Worm (Caenorhabditis elegans) whole organism, late embryonic: Measurements from ENCODE around the gene F49C12.11.

Experiments used
- C08G9.2 ChIP-seq: sonication (generic microtip); optimal IDR thresholded peaks from 2 replicates; lab custom pipeline; 2016; ENCODE audit warnings: mild to moderate bottlenecking, missing genetic modification characterization, moderate library complexity, missing compliant biosample characterization
- F13H6.1 ChIP-seq: sonication (generic microtip); optimal IDR thresholded peaks from 2 replicates; lab custom pipeline; 2016; ENCODE audit warnings: missing genetic modification characterization, missing compliant biosample characterization
- T23F11.4 ChIP-seq: fragments of 200-800 bp; sonication (Bioruptor generic); optimal IDR thresholded peaks from 2 replicates; lab custom pipeline; 2018; ENCODE audit warnings: mild to moderate bottlenecking, missing genetic modification characterization, missing compliant biosample characterization
- ceh-22 ChIP-seq: sonication (generic microtip); optimal IDR thresholded peaks from 2 replicates; lab custom pipeline; 2017; ENCODE audit warnings: missing biosample characterization, missing genetic modification characterization
- ceh-34 ChIP-seq: sonication (generic microtip); optimal IDR thresholded peaks from 2 replicates; lab custom pipeline; 2016; ENCODE audit warnings: mild to moderate bottlenecking, missing genetic modification characterization, missing compliant biosample characterization
- dve-1 ChIP-seq: sonication (generic microtip); optimal IDR thresholded peaks from 2 replicates; lab custom pipeline; 2017; ENCODE audit warnings: antibody characterized with exemption, mild to moderate bottlenecking, missing genetic modification characterization, missing compliant biosample characterization
- elt-4 ChIP-seq: sonication (generic microtip); optimal IDR thresholded peaks from 2 replicates; lab custom pipeline; 2016; ENCODE audit warnings: missing genetic modification characterization, missing compliant biosample characterization
- hlh-30 ChIP-seq: sonication (generic microtip); optimal IDR thresholded peaks from 2 replicates; lab custom pipeline; 2017; ENCODE audit warnings: antibody characterized with exemption, missing genetic modification characterization, missing compliant biosample characterization; ENCODE audit not compliant: insufficient read depth
- hlh-8 ChIP-seq: sonication (generic microtip); optimal IDR thresholded peaks from 2 replicates; lab custom pipeline; 2016; ENCODE audit warnings: missing genotype, missing genetic modification characterization, missing compliant biosample characterization
- lin-11 ChIP-seq: fragments of 200-800 bp; sonication (Bioruptor generic); optimal IDR thresholded peaks from 2 replicates; lab custom pipeline; 2018; ENCODE audit warnings: mild to moderate bottlenecking, missing genetic modification characterization, missing compliant biosample characterization
- nfya-1 ChIP-seq: sonication (generic microtip); optimal IDR thresholded peaks from 2 replicates; lab custom pipeline; 2017; ENCODE audit warnings: missing genetic modification characterization, mild to moderate bottlenecking, missing compliant biosample characterization, antibody characterized with exemption, moderate library complexity
- pros-1 ChIP-seq: fragments of 150-350 bp; optimal IDR thresholded peaks from 2 replicates; lab custom pipeline; 2014; ENCODE audit warnings: missing biosample characterization, missing genetic modification reagents, missing genetic modification characterization
- unc-55 ChIP-seq: sonication (generic microtip); optimal IDR thresholded peaks from 2 replicates; lab custom pipeline; 2017; ENCODE audit warnings: missing biosample characterization, missing genetic modification reagents, missing genetic modification characterization

DNA sequence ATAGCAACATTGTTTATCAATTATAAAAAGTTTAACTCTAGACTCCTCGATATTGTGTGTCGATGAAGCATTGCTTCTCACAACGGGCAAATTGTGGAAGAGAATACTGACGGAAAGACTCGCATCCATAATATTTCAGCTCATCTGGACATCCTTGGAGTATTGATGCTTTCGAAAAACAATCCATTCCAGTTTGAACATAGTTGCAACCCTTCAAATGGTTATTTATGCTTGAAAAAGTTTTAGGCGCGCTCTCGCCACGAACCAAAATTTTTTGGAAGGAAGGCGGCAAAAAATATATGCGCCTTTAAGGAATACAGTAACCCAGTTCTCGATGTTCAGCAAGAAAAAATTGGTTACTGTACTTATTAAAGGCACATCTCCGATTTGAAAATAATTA lies 3.3 kb downstream of the F49C12.11 start:
- TF ChIP-seq lin-11 (no peak), ceh-22 (tag; lab: Kevin White, UChicago) (no peak), nfya-1 (tag; lab: Kevin White, UChicago) (no peak), F13H6.1 (tag; lab: Kevin White, UChicago) (no peak), unc-55 (GFP tag; lab: Kevin White, UChicago) (no peak), elt-4 (tag; lab: Kevin White, UChicago) (no peak), hlh-8 (tag; lab: Kevin White, UChicago) (no peak), hlh-30 (tag; lab: Kevin White, UChicago) (no peak), pros-1 (no peak), C08G9.2 (tag; lab: Kevin White, UChicago) (no peak), ceh-34 (no peak), dve-1 (tag; lab: Kevin White, UChicago) (no peak), T23F11.4 (GFP tag; lab: Kevin White, UChicago) (no peak)
